Worm (Caenorhabditis elegans) whole organism, L4/young adult: Measurements from ENCODE around the gene gas-1.

Experiments used
- W03F9.2 ChIP-seq: fragments of 150-350 bp; optimal IDR thresholded peaks from 2 replicates; lab custom pipeline; 2014; ENCODE audit warnings: missing biosample characterization, missing genetic modification characterization
- dao-5 ChIP-seq: sonication (generic microtip); optimal IDR thresholded peaks from 2 replicates; lab custom pipeline; 2016; ENCODE audit warnings: missing genotype, missing genetic modification characterization, moderate library complexity, missing compliant biosample characterization
- him-1 ChIP-seq: sonication (generic microtip); optimal IDR thresholded peaks from 2 replicates; lab custom pipeline; 2016; ENCODE audit warnings: missing genotype, missing genetic modification reagents, missing genetic modification characterization, missing compliant biosample characterization

ce11 chrX:15594019-15594418, 3.8 kb upstream of the gas-1 start:
- TF ChIP-seq dao-5 (tag; lab: Kevin White, UChicago): no peak
- TF ChIP-seq W03F9.2: no peak
- TF ChIP-seq him-1 (tag; lab: Kevin White, UChicago): no peak
